Fruit fly (Drosophila melanogaster): Measurements from ENCODE around the gene Drs.

The Drs gene

DNA sequence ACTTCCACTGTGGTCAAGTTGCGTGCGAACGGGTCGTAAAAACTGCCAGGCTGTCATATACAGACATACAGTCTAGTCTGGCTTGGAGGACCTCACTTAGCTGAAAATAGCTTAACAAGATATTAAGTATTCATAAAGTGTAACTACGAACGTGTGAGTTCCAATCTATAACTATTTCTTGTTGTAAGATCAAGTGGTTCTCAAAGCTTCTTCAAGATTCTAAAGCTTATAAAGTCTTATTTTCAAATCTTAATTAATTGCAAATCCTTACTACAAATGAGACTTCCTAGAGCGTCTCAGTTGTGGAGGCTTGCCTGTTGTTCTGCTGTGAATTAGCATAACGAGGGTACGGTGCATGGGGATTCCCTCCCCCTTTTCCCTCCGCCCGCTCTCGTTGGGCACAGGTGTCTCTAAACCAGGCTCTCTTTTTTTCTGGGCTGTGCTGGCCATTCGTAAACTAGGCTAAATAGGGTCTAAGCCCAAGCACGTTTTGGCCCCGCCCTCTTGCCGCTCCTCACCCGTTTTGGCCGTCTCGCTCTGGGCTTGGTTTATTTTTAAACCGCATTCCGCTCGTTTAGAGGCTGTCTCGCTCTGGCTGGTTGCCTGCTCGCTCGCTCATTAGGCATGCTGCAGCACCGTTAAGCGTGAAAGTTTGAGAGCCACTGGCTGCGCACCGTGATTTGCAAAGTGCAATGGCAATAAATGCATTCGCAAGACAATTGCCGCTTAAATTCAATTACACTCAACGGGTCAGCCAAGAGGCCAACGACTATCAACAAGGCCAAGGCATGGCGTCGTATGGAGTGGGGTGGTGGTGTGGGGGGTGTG, 31.1 kb upstream of the Drs start:
- TF ChIP-seq dl (GFP tag; optimal IDR thresholded peaks at IDR 0.05; ENCODE audit: insufficient read depth in 1 of 2, partially characterized antibody in 2 of 2), result no peak

DNA sequence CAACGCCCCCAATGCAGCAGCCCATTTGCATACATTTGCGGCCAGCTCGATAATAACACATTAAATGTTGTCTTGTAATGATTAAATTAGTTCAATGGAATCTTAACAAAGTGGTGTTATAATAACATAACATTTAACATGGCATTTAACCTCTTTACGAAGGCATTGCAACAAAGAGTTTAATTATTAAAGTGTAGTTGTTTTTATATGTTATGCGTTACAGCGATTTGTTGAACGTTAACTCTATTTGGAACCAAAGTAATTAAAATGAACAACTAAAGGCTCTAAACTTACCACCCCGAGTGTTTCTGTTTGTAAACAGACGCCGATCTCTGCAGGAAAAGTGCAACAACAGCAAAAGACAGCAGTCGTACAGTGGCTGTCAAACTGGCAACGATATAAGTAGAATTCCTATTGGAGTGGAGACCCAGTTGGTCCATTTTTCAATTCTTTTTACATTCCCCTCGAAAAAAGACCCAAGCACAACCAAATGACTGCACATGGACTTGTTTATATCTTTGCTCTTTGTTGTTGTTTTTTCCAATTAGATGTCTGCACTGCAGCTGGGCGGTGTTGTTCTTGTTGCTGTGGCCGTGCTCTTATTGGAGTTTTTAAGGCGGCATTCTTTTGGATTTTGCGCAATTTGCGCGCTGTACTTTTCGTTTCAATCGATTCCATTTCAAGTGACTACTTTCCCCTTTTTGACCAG, 30.3 kb upstream of the Drs start:
- no peak for TF ChIP-seq ey (GFP tag; optimal IDR thresholded peaks at IDR 0.05)
- TF ChIP-seq sage (GFP tag; optimal IDR thresholded peaks at IDR 0.05), result no peak
- TF ChIP-seq Hr78 (GFP tag; optimal IDR thresholded peaks at IDR 0.05), result no peak
- no peak for TF ChIP-seq GATAd (GFP tag; optimal IDR thresholded peaks at IDR 0.05)
- TF ChIP-seq Rel (GFP tag; optimal IDR thresholded peaks at IDR 0.05), result no peak
- TF ChIP-seq Rel (tag; optimal IDR thresholded peaks at IDR 0.05), result no peak
- no peak for TF ChIP-seq Vsx2 (GFP tag; optimal IDR thresholded peaks at IDR 0.05; ENCODE audit: partially characterized antibody)
- no peak for TF ChIP-seq CrebA (GFP tag; optimal IDR thresholded peaks at IDR 0.05; ENCODE audit: borderline replicate concordance)
- TF ChIP-seq HLH106 (tag; optimal IDR thresholded peaks at IDR 0.05), result no peak
- TF ChIP-seq brk (GFP tag; optimal IDR thresholded peaks at IDR 0.05), result no peak
- no peak for TF ChIP-seq Dfd (GFP tag; optimal IDR thresholded peaks at IDR 0.05)
- TF ChIP-seq Myc (optimal IDR thresholded peaks at IDR 0.05), result no peak
- no peak for TF ChIP-seq usp (GFP tag; optimal IDR thresholded peaks at IDR 0.05)
- TF ChIP-seq Sp1 (GFP tag; optimal IDR thresholded peaks at IDR 0.05), result no peak
- no peak for TF ChIP-seq pan (optimal IDR thresholded peaks at IDR 0.05)
- no peak for TF ChIP-seq dsf (GFP tag; optimal IDR thresholded peaks at IDR 0.05; ENCODE audit: borderline replicate concordance)

DNA sequence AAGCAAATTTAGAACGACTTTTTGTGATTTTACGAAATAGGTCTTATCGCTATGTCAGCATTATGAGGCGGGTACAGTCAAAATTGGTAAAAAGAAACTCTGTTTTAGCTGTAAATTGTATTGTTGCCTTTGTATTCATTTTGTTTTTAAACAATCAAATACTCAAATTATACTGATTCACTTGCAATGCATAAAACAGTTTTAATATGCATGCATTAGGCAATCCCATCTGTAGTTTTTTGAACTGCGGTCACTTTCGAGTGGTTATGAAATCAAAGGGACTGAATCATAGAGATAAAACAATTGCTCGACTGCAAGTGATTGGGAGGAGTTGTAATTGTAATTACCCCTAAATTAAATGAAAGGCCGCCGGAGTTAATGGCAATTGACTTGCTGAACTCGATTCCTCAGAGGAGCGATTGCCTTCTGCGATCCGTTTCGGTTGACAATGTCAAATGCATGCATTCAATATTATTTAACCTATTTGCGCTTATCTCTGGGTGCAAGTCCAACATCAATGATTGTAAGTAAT, 29.6 kb upstream of the Drs start:
- peak; percentile 6 for TF ChIP-seq br (GFP tag; optimal IDR thresholded peaks at IDR 0.05)
- TF ChIP-seq OdsH (GFP tag; optimal IDR thresholded peaks at IDR 0.05), result peak; percentile 14
- peak; percentile 10 for TF ChIP-seq Hnf4 (GFP tag; optimal IDR thresholded peaks at IDR 0.05)
- peak; percentile 13 for TF ChIP-seq psq (GFP tag; optimal IDR thresholded peaks at IDR 0.05)
- TF ChIP-seq N (GFP tag; optimal IDR thresholded peaks at IDR 0.05), result no peak
- no peak for TF ChIP-seq Hr78 (GFP tag; optimal IDR thresholded peaks at IDR 0.05)
- no peak for TF ChIP-seq dmrt93B (GFP tag; optimal IDR thresholded peaks at IDR 0.05)
- TF ChIP-seq HLH106 (tag; optimal IDR thresholded peaks at IDR 0.05), result peak; percentile 35
- TF ChIP-seq rgr (GFP tag; optimal IDR thresholded peaks at IDR 0.05), result peak; percentile 58
- no peak for TF ChIP-seq sage (GFP tag; optimal IDR thresholded peaks at IDR 0.05)
- peak in 1 of 2 experiments; percentile 18 for TF ChIP-seq foxo (GFP tag; optimal IDR thresholded peaks at IDR 0.05)
- TF ChIP-seq ey (GFP tag; optimal IDR thresholded peaks at IDR 0.05), result peak; percentile 58
- TF ChIP-seq CG32264 (GFP tag; optimal IDR thresholded peaks at IDR 0.05), result no peak
- TF ChIP-seq fru (GFP tag; optimal IDR thresholded peaks at IDR 0.05), result peak; percentile 44
- peak; percentile 26 for TF ChIP-seq Sp1 (GFP tag; optimal IDR thresholded peaks at IDR 0.05)
- TF ChIP-seq Jra (GFP tag; optimal IDR thresholded peaks at IDR 0.05), result no peak

DNA sequence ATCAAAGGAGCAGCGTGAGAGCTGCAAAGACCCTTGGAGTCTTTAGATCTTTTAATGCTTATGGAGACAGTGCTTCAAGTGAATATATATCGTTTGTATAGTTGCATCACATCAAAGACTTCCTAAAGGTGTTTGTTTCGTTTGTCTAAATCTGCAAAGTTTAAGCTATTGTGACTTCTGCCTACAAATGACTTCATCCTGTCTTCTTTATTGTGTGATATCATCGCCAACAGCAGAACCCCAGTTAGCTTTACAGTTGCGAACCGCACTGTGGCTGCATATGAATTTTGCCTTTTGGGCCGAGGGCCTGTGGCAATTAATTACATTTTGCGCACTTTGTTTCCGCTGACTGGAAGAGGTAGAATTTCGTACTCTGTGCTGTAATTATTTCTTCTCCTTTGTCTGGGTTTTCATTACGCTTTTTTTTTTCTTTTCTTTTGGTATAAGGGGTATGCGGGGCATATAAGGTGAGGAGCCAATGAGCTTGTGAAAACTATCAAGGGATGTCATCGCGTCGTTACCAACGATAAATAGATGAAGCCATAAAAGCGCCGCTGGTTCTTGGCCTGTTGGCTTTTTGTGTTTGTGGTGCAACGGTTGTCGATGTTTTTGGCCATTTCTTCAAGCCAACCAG, 26.9 kb upstream of the Drs start:
- TF ChIP-seq h (GFP tag; optimal IDR thresholded peaks at IDR 0.05) (peak; percentile 69), tai (GFP tag; optimal IDR thresholded peaks at IDR 0.05) (peak; percentile 10), Hr78 (GFP tag; optimal IDR thresholded peaks at IDR 0.05) (no peak), N (GFP tag; optimal IDR thresholded peaks at IDR 0.05) (no peak), fru (GFP tag; optimal IDR thresholded peaks at IDR 0.05) (peak; percentile 76), dmrt93B (GFP tag; optimal IDR thresholded peaks at IDR 0.05) (peak; percentile 39), OdsH (GFP tag; optimal IDR thresholded peaks at IDR 0.05) (peak; percentile 63), dl (GFP tag; optimal IDR thresholded peaks at IDR 0.05; ENCODE audit: insufficient read depth in 1 of 2, partially characterized antibody in 2 of 2) (no peak), dsf (GFP tag; optimal IDR thresholded peaks at IDR 0.05; ENCODE audit: borderline replicate concordance) (no peak), Rel (GFP tag; optimal IDR thresholded peaks at IDR 0.05) (no peak), Rel (tag; optimal IDR thresholded peaks at IDR 0.05) (peak; percentile 13), br (GFP tag; optimal IDR thresholded peaks at IDR 0.05) (peak; percentile 73), pan (optimal IDR thresholded peaks at IDR 0.05) (no peak), Sp1 (GFP tag; optimal IDR thresholded peaks at IDR 0.05) (peak; percentile 77), Abd-B (GFP tag; optimal IDR thresholded peaks at IDR 0.05) (no peak), brk (GFP tag; optimal IDR thresholded peaks at IDR 0.05) (peak; percentile 3), CG9705 (GFP tag; optimal IDR thresholded peaks at IDR 0.05) (peak; percentile 41), rgr (GFP tag; optimal IDR thresholded peaks at IDR 0.05) (peak; percentile 76), sage (GFP tag; optimal IDR thresholded peaks at IDR 0.05) (peak; percentile 49), Hr83 (GFP tag; optimal IDR thresholded peaks at IDR 0.05; ENCODE audit: poor library complexity, severe bottlenecking) (no peak), usp (GFP tag; optimal IDR thresholded peaks at IDR 0.05) (no peak), foxo (GFP tag; optimal IDR thresholded peaks at IDR 0.05) (peak in 1 of 2 experiments; percentile 77), HLH106 (tag; optimal IDR thresholded peaks at IDR 0.05) (peak; percentile 58), Hnf4 (GFP tag; optimal IDR thresholded peaks at IDR 0.05) (peak; percentile 75), ey (GFP tag; optimal IDR thresholded peaks at IDR 0.05) (peak; percentile 78), Dfd (GFP tag; optimal IDR thresholded peaks at IDR 0.05) (no peak), woc (GFP tag; optimal IDR thresholded peaks at IDR 0.05) (peak; percentile 74), Mio (GFP tag; optimal IDR thresholded peaks at IDR 0.05) (peak; percentile 15), Vsx2 (GFP tag; optimal IDR thresholded peaks at IDR 0.05; ENCODE audit: partially characterized antibody) (no peak), psq (GFP tag; optimal IDR thresholded peaks at IDR 0.05) (peak; percentile 64)

All from whole organism, wandering third instar larva.